Fruit fly (Drosophila melanogaster) whole organism, adult: ENCODE results near the gene beta-Spec.

Experiments
- CG11617 ChIP-seq: fragments of 200-800 bp; sonication (Bioruptor generic); optimal IDR thresholded peaks from 2 replicates; lab custom pipeline; 2017; ENCODE audit warnings: mild to moderate bottlenecking, missing biosample characterization, missing genetic modification reagents, missing genetic modification characterization
- CG12768 ChIP-seq: fragments of 200-800 bp; sonication (Bioruptor generic); optimal IDR thresholded peaks from 2 replicates; lab custom pipeline; 2017; ENCODE audit warnings: missing biosample characterization, missing genetic modification characterization, mild to moderate bottlenecking, moderate library complexity, missing genetic modification reagents
- CG14711 ChIP-seq: fragments of 200-800 bp; sonication (Bioruptor generic); optimal IDR thresholded peaks from 2 replicates; lab custom pipeline; 2018; ENCODE audit warnings: missing biosample characterization, mild to moderate bottlenecking, missing genetic modification characterization, moderate library complexity
- CG1620 ChIP-seq: fragments of 200-800 bp; sonication (Bioruptor generic); optimal IDR thresholded peaks from 2 replicates; lab custom pipeline; 2016; ENCODE audit warnings: missing biosample characterization, missing genetic modification characterization
- CG33017 ChIP-seq: fragments of 200-800 bp; sonication (Bioruptor generic); optimal IDR thresholded peaks from 2 replicates; lab custom pipeline; 2018; ENCODE audit warnings: missing biosample characterization, mild to moderate bottlenecking, missing genetic modification characterization, moderate library complexity
- CG5204 ChIP-seq: fragments of 200-800 bp; sonication (Bioruptor generic); optimal IDR thresholded peaks from 2 replicates; lab custom pipeline; 2016; ENCODE audit warnings: missing biosample characterization, missing genetic modification characterization
- CG7045 ChIP-seq: fragments of 200-800 bp; sonication (Bioruptor generic); optimal IDR thresholded peaks from 2 replicates; lab custom pipeline; 2017; ENCODE audit warnings: missing biosample characterization, mild to moderate bottlenecking, missing genetic modification characterization
- CG7101 ChIP-seq: fragments of 200-800 bp; sonication (Bioruptor generic); optimal IDR thresholded peaks from 2 replicates; lab custom pipeline; 2018; ENCODE audit warnings: missing biosample characterization, mild to moderate bottlenecking, missing genetic modification characterization, moderate library complexity
- Clk ChIP-seq: fragments of 200-800 bp; sonication (Bioruptor generic); optimal IDR thresholded peaks from 2 replicates; lab custom pipeline; 2017; ENCODE audit warnings: missing biosample characterization, missing genetic modification characterization
- Crg-1 ChIP-seq: fragments of 200-800 bp; sonication (Bioruptor generic); optimal IDR thresholded peaks from 2 replicates; lab custom pipeline; 2016; ENCODE audit warnings: missing biosample characterization, missing genetic modification characterization
- Hr96 ChIP-seq: fragments of 200-800 bp; sonication (Bioruptor generic); optimal IDR thresholded peaks from 2 replicates; lab custom pipeline; 2016; ENCODE audit warnings: missing biosample characterization, missing genetic modification characterization
- Mnt ChIP-seq: fragments of 200-800 bp; sonication (Bioruptor generic); optimal IDR thresholded peaks from 2 replicates; lab custom pipeline; 2016; ENCODE audit warnings: missing biosample characterization, mild to moderate bottlenecking, missing genetic modification characterization
- bab1 ChIP-seq: fragments of 200-800 bp; sonication (Bioruptor generic); optimal IDR thresholded peaks from 3 replicates; lab custom pipeline; 2019; ENCODE audit warnings: missing biosample characterization, mild to moderate bottlenecking, missing genetic modification characterization, moderate library complexity
- cic ChIP-seq: fragments of 200-800 bp; sonication (Bioruptor generic); optimal IDR thresholded peaks from 2 replicates; lab custom pipeline; 2017; ENCODE audit warnings: missing biosample characterization, mild to moderate bottlenecking, missing genetic modification characterization, moderate library complexity
- cnc ChIP-seq, 2 experiments: fragments of >200 bp; optimal IDR thresholded peaks; 2 replicates each; lab custom pipeline; 2017
- kay ChIP-seq: fragments of 200-800 bp; sonication (Bioruptor generic); peaks from one replicate; lab custom pipeline; 2016; ENCODE audit warnings: missing biosample characterization, missing genetic modification characterization, borderline replicate concordance
- ovo ChIP-seq: fragments of 200-800 bp; sonication (Bioruptor generic); optimal IDR thresholded peaks from 2 replicates; lab custom pipeline; 2016; ENCODE audit warnings: missing biosample characterization, missing genetic modification characterization
- pad ChIP-seq: fragments of 200-800 bp; sonication (Bioruptor generic); optimal IDR thresholded peaks from 3 replicates; lab custom pipeline; 2017; ENCODE audit warnings: missing biosample characterization, missing genetic modification characterization, mild to moderate bottlenecking, moderate library complexity, missing genetic modification reagents
- tj ChIP-seq: fragments of 200-800 bp; sonication (Bioruptor generic); optimal IDR thresholded peaks from 3 replicates; lab custom pipeline; 2017; ENCODE audit warnings: missing biosample characterization, mild to moderate bottlenecking, missing genetic modification characterization, moderate library complexity
- toe ChIP-seq: fragments of 200-800 bp; sonication (Bioruptor generic); optimal IDR thresholded peaks from 2 replicates; lab custom pipeline; 2016; ENCODE audit warnings: missing biosample characterization, missing genetic modification characterization

beta-Spec gene

dm6 chrX:17707691-17708090 is 50.5 kb downstream of the beta-Spec start:
- TF ChIP-seq CG33017 (tag; lab: Kevin White, UChicago) (no peak), bab1 (no peak), CG1620 (no peak), CG11617 (GFP tag; lab: Kevin White, UChicago) (no peak)

DNA sequence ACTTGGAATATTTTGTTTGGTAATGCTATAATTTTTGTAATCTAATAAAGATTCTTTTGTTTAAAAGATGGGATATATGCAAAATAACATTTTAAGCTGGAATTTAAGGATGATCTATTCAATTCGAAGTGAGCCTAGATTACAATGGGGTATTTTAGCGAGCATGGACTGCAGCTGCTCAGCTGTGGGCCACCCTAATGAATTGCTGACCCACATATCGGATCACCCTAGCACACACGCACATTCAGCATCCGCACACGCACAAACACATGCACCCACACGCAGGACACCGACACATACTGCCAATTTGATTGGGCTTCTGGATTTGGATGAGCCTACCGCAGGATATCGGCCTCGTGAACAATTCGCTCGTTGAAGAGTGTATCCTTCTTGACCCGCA is 51.7 kb downstream of the beta-Spec start:
- TF ChIP-seq CG7101 (tag; lab: Kevin White, UChicago), result no peak
- TF ChIP-seq toe, result no peak
- TF ChIP-seq CG33017 (tag; lab: Kevin White, UChicago), result no peak
- TF ChIP-seq Crg-1 (GFP tag; lab: Kevin White, UChicago), result no peak
- TF ChIP-seq cnc (optimal IDR thresholded peaks at IDR 0.05; lab: Kevin White, UChicago), result no peak

- TF ChIP-seq kay (GFP tag; lab: Kevin White, UChicago) (peak; percentile 68), CG1620 (peak; percentile 34), CG12768 (GFP tag; lab: Kevin White, UChicago) (no peak), Mnt (peak; percentile 18), CG33017 (tag; lab: Kevin White, UChicago) (no peak), Crg-1 (GFP tag; lab: Kevin White, UChicago) (no peak), CG11617 (GFP tag; lab: Kevin White, UChicago) (no peak), ovo (no peak), pad (GFP tag; lab: Kevin White, UChicago) (no peak), tj (GFP tag; lab: Kevin White, UChicago) (no peak), Hr96 (GFP tag; lab: Kevin White, UChicago) (no peak), bab1 (peak; percentile 54), CG7045 (GFP tag; lab: Kevin White, UChicago) (no peak), Clk (no peak), CG7101 (tag; lab: Kevin White, UChicago) (peak; percentile 8)
Measured at dm6 chrX:17709546-17710272, 52.5 kb downstream of the beta-Spec start, which contains the start of the genes CG8173 and raskol. Gene CG8173, minus strand, starts transcription at chrX:17709653. Gene raskol, plus strand, starts transcription at chrX:17710144.

DNA sequence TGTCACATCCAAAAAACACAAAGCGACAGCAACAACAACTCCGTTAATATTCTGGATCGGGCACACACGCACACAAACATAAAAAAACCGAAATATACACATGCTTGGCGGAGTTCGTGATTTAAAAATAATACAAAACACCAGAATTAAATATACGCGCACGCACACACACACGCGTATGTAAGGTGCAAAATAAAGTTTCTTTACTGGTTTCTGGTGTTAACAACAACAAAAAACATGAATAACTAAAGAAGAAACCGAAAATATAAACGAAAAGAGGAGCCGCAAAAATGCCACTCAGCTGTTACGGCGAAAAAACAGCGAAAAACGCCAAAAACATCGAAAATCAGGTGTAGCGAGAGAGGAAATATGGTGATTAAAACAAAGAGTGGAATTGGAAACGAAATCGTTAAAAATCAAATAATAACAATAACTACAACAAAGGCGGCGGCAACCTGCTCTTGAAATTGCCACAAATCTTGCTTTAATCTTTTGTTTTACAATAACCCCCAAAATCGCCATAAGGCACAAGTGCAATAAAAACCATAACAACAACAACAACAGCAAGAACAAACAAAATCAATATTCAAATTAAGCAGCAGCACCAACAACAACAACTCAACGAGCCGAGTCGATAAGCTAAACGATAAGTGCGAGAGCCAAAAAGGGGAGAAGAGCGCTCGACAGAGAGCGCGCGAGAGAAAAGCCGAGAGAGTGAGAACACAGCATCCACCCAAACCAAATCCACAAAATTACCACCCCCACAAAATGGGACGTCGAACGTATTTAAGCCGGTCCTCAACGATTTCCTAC is 53.3 kb downstream of the beta-Spec start:
- TF ChIP-seq tj (GFP tag; lab: Kevin White, UChicago), result peak; percentile 73
- no peak for TF ChIP-seq kay (GFP tag; lab: Kevin White, UChicago)
- no peak for TF ChIP-seq CG7101 (tag; lab: Kevin White, UChicago)
- no peak for TF ChIP-seq ovo
- no peak for TF ChIP-seq CG14711 (tag; lab: Kevin White, UChicago)
- TF ChIP-seq pad (GFP tag; lab: Kevin White, UChicago), result peak; percentile 50

DNA sequence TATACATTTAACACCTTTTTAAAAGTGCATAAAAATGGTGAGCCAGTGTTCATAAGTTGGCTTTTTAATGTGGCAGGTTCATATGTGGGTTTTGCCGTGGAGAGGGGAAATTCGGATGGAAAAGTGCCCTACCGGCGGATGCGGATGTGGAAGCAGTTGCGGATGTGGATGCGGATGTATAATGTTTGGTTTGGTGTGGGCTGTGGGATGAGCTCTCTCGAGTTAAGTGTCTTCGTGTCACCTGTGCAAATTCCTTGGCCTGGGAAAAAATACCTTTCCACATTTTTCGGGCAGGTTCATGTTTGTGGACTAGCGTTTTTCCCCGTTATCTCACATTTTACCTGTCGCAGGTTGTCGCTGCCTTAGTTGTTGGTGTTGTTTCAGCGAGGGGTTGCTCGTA is 54.7 kb downstream of the beta-Spec start:
- TF ChIP-seq Crg-1 (GFP tag; lab: Kevin White, UChicago), result no peak
- no peak for TF ChIP-seq cnc (optimal IDR thresholded peaks at IDR 0.05; lab: Kevin White, UChicago)
- no peak for TF ChIP-seq pad (GFP tag; lab: Kevin White, UChicago)
- no peak for TF ChIP-seq CG5204 (GFP tag; lab: Kevin White, UChicago)
- no peak for TF ChIP-seq Mnt
- no peak for TF ChIP-seq tj (GFP tag; lab: Kevin White, UChicago)
- no peak for TF ChIP-seq CG11617 (GFP tag; lab: Kevin White, UChicago)
- TF ChIP-seq ovo, result no peak
- no peak for TF ChIP-seq bab1
- no peak for TF ChIP-seq CG7045 (GFP tag; lab: Kevin White, UChicago)
- TF ChIP-seq Hr96 (GFP tag; lab: Kevin White, UChicago), result no peak
- TF ChIP-seq toe, result no peak
- TF ChIP-seq Clk, result no peak
- TF ChIP-seq CG12768 (GFP tag; lab: Kevin White, UChicago), result no peak
- TF ChIP-seq kay (GFP tag; lab: Kevin White, UChicago), result no peak
- no peak for TF ChIP-seq cic
- TF ChIP-seq CG14711 (tag; lab: Kevin White, UChicago), result no peak
- no peak for TF ChIP-seq CG1620
- TF ChIP-seq CG33017 (tag; lab: Kevin White, UChicago), result no peak
- no peak for TF ChIP-seq CG7101 (tag; lab: Kevin White, UChicago)

dm6 chrX:17712466-17712865 is 55.3 kb downstream of the beta-Spec start:
- no peak for TF ChIP-seq bab1
- TF ChIP-seq CG7045 (GFP tag; lab: Kevin White, UChicago), result no peak
- no peak for TF ChIP-seq CG33017 (tag; lab: Kevin White, UChicago)
- TF ChIP-seq CG1620, result no peak
- no peak for TF ChIP-seq tj (GFP tag; lab: Kevin White, UChicago)
- TF ChIP-seq CG5204 (GFP tag; lab: Kevin White, UChicago), result no peak
- no peak for TF ChIP-seq Mnt
- TF ChIP-seq CG12768 (GFP tag; lab: Kevin White, UChicago), result no peak
- no peak for TF ChIP-seq pad (GFP tag; lab: Kevin White, UChicago)
- TF ChIP-seq Hr96 (GFP tag; lab: Kevin White, UChicago), result no peak
- no peak for TF ChIP-seq Crg-1 (GFP tag; lab: Kevin White, UChicago)
- no peak for TF ChIP-seq CG7101 (tag; lab: Kevin White, UChicago)
- TF ChIP-seq cnc (optimal IDR thresholded peaks at IDR 0.05; lab: Kevin White, UChicago), result no peak
- no peak for TF ChIP-seq toe
- no peak for TF ChIP-seq cic
- TF ChIP-seq CG14711 (tag; lab: Kevin White, UChicago), result no peak
